ENCODE assay signal across 4 worm cellular contexts in genomic region chrX:11387723-11388330, ce11.
A peak's percentile ranks its signal among the peaks of the same experiment; 100 is the strongest.
TF ChIP-seq lines count a peak whose summit lies in the region.

No protein-coding gene starts in this region.

TF ChIP-seq in whole organism, L1 larva, 84 proteins besides CTCF, POLR2A, EP300 and RAD21:
- TF ChIP-seq nhr-12 (tag; optimal IDR thresholded peaks at IDR 0.05; lab: Kevin White, UChicago) = no peak
- TF ChIP-seq lin-14 (GFP tag; optimal IDR thresholded peaks at IDR 0.05; lab: Kevin White, UChicago) = peak; percentile 24

TF ChIP-seq in whole organism, L4 larva, 104 proteins besides CTCF, POLR2A, EP300 and RAD21:
- TF ChIP-seq T26A8.4 (GFP tag; IDR thresholded peaks at IDR 0.05; lab: Robert Waterston, UW) (0 out of 2 replicates have a peak, but pooled peaks have one; percentile 18), unc-62 (GFP tag; optimal IDR thresholded peaks at IDR 0.05 in 1 of 2; lab: Kevin White, UChicago) (peak in 1 of 2 experiments; percentile 92), unc-62 (tag; optimal IDR thresholded peaks at IDR 0.05; lab: Kevin White, UChicago) (no peak), aha-1 (tag; lab: Kevin White, UChicago) (peak; percentile 58), ctbp-1 (GFP tag; IDR thresholded peaks at IDR 0.05; lab: Robert Waterston, UW) (no peak), pha-4 (GFP tag; IDR thresholded peaks at IDR 0.05; lab: Robert Waterston, UW) (no peak), pha-4 (tag; optimal IDR thresholded peaks at IDR 0.05; lab: Kevin White, UChicago) (no peak), zag-1 (tag; optimal IDR thresholded peaks at IDR 0.05; lab: Kevin White, UChicago) (no peak), jun-1 (tag; optimal IDR thresholded peaks at IDR 0.05; lab: Kevin White, UChicago) (no peak)

TF ChIP-seq in whole organism, late embryonic, 69 proteins besides CTCF, POLR2A, EP300 and RAD21:
- TF ChIP-seq pax-1 (tag; optimal IDR thresholded peaks at IDR 0.05; lab: Kevin White, UChicago) (no peak), ceh-19 (GFP tag; optimal IDR thresholded peaks at IDR 0.05; lab: Kevin White, UChicago) (peak; percentile 21), pag-3 (tag; optimal IDR thresholded peaks at IDR 0.05; lab: Kevin White, UChicago; ENCODE audit: borderline replicate concordance) (no peak), ceh-48 (tag; optimal IDR thresholded peaks at IDR 0.05; lab: Kevin White, UChicago) (no peak), ceh-34 (tag; optimal IDR thresholded peaks at IDR 0.05; lab: Kevin White, UChicago) (peak; percentile 88), rnt-1 (tag; optimal IDR thresholded peaks at IDR 0.05; lab: Kevin White, UChicago) (no peak), unc-42 (tag; optimal IDR thresholded peaks at IDR 0.05; lab: Kevin White, UChicago) (peak; percentile 45), ceh-9 (tag; optimal IDR thresholded peaks at IDR 0.05; lab: Kevin White, UChicago) (no peak)

TF ChIP-seq in whole organism, mixed stage, embryonic, 35 proteins besides CTCF, POLR2A, EP300 and RAD21:
- TF ChIP-seq mep-1 (tag; optimal IDR thresholded peaks at IDR 0.05; lab: Kevin White, UChicago) (no peak), ces-1 (GFP tag; optimal IDR thresholded peaks at IDR 0.05; lab: Kevin White, UChicago) (peak; percentile 43), flh-1 (GFP tag; optimal IDR thresholded peaks at IDR 0.05; lab: Kevin White, UChicago) (no peak)

Comparison
In these comparisons a context has a peak if more than half of its experiments do, and no peak if none do; other contexts are left out.
1. Of the 29 proteins assayed by ChIP-seq in both whole organism, L4 larva and whole organism, L1 larva: peak only in whole organism, L4 larva: aha-1; only in whole organism, L1 larva: none; in both: none; in neither: 27; mixed calls (peak in some experiments, not most) for 1.